Worm (Caenorhabditis elegans) whole organism, L1 larva: Measurements from ENCODE around the gene rin-1.
A peak's percentile ranks its signal among the peaks of the same experiment; 100 is the strongest.

Experiments used
- aha-1 ChIP-seq: fragments of 150-350 bp; optimal IDR thresholded peaks from 2 replicates; lab custom pipeline; 2014; ENCODE audit warnings: missing biosample characterization, missing genetic modification characterization
- aly-2 ChIP-seq: fragments of 150-350 bp; optimal IDR thresholded peaks from 2 replicates; lab custom pipeline; 2014; ENCODE audit warnings: missing biosample characterization, missing genetic modification characterization
- ama-1 ChIP-seq: fragments of 150-350 bp; optimal IDR thresholded peaks from 2 replicates; lab custom pipeline; 2014
- ceh-63 ChIP-seq: fragments of 200-800 bp; sonication (Bioruptor generic); optimal IDR thresholded peaks from 2 replicates; lab custom pipeline; 2018; ENCODE audit warnings: mild to moderate bottlenecking, missing genetic modification characterization, missing compliant biosample characterization
- ceh-8 ChIP-seq: fragments of 200-800 bp; sonication (Bioruptor generic); optimal IDR thresholded peaks from 2 replicates; lab custom pipeline; 2018; ENCODE audit warnings: mild to moderate bottlenecking, missing genetic modification characterization, moderate library complexity, missing compliant biosample characterization
- ceh-82 ChIP-seq, 3 experiments: fragments of 150-350 bp in 1 of 3; sonication (generic microtip) in 2 of 3; optimal IDR thresholded peaks; 2 replicates each; lab custom pipeline; 2014 to 2017; ENCODE audit warnings: missing biosample characterization in 3 of 3, missing genetic modification characterization in 3 of 3
- ces-1 ChIP-seq: fragments of 150-350 bp; optimal IDR thresholded peaks from 2 replicates; lab custom pipeline; 2014; ENCODE audit warnings: missing biosample characterization, missing genetic modification reagents, missing genetic modification characterization
- dpl-1 ChIP-seq, 3 experiments: fragments of 150-350 bp in 2 of 3; sonication (generic microtip) in 1 of 3; optimal IDR thresholded peaks; 2 replicates each; lab custom pipeline; 2014 to 2017; ENCODE audit warnings: missing biosample characterization in 3 of 3, missing genetic modification characterization in 3 of 3, missing genetic modification reagents in 3 of 3
- efl-1 ChIP-seq, 4 experiments: fragments of 150-350 bp; optimal IDR thresholded peaks in 3 of 4; peaks in 1 of 4; 1 replicate in 1 of 4; 2 replicates in 3 of 4; lab custom pipeline; 2014; ENCODE audit warnings: missing biosample characterization in 2 of 4, missing genetic modification characterization in 2 of 4, missing genetic modification reagents in 2 of 4
- efl-3 ChIP-seq: fragments of 200-800 bp; sonication (Bioruptor generic); optimal IDR thresholded peaks from 2 replicates; lab custom pipeline; 2018; ENCODE audit warnings: mild to moderate bottlenecking, missing genetic modification characterization, missing compliant biosample characterization
- egl-27 ChIP-seq, 2 experiments: fragments of 150-350 bp in 1 of 2; sonication (generic microtip); optimal IDR thresholded peaks; 3 replicates each; lab custom pipeline; 2017 to 2018; ENCODE audit warnings: missing biosample characterization in 2 of 2, missing genetic modification characterization in 2 of 2, missing genetic modification reagents in 2 of 2
- elt-2 ChIP-seq: sonication (generic microtip); optimal IDR thresholded peaks from 2 replicates; lab custom pipeline; 2016; ENCODE audit warnings: missing genetic modification characterization, mild to moderate bottlenecking, inconsistent platforms, missing compliant biosample characterization, missing genetic modification reagents
- fkh-10 ChIP-seq: sonication (generic microtip); optimal IDR thresholded peaks from 2 replicates; lab custom pipeline; 2017; ENCODE audit warnings: missing biosample characterization, missing genetic modification reagents, missing genetic modification characterization
- fkh-4 ChIP-seq: sonication (generic microtip); optimal IDR thresholded peaks from 2 replicates; lab custom pipeline; 2016; ENCODE audit warnings: missing compliant biosample characterization, missing genetic modification characterization, borderline replicate concordance
- fkh-8 ChIP-seq: sonication (generic microtip); optimal IDR thresholded peaks from 2 replicates; lab custom pipeline; 2016; ENCODE audit warnings: mild to moderate bottlenecking, missing genetic modification characterization, missing compliant biosample characterization
- hlh-17 ChIP-seq: fragments of 200-800 bp; sonication (Bioruptor generic); optimal IDR thresholded peaks from 2 replicates; lab custom pipeline; 2018; ENCODE audit warnings: missing genetic modification characterization, mild to moderate bottlenecking, missing compliant biosample characterization, moderate library complexity, borderline replicate concordance
- hlh-4 ChIP-seq: sonication (generic microtip); optimal IDR thresholded peaks from 2 replicates; lab custom pipeline; 2016; ENCODE audit warnings: mild to moderate bottlenecking, missing genetic modification characterization, missing compliant biosample characterization
- irx-1 ChIP-seq: sonication (generic microtip); optimal IDR thresholded peaks from 2 replicates; lab custom pipeline; 2016; ENCODE audit warnings: missing genetic modification characterization, missing compliant biosample characterization
- isw-1 ChIP-seq: fragments of 200-800 bp; sonication (Bioruptor generic); IDR thresholded peaks from 2 replicates; pipeline ENCODE4 v1.3.6; 2022; ENCODE audit warnings: missing genetic modification characterization, missing compliant biosample characterization
- lin-14 ChIP-seq: fragments of 200-800 bp; sonication (Bioruptor generic); optimal IDR thresholded peaks from 2 replicates; lab custom pipeline; 2018; ENCODE audit warnings: mild to moderate bottlenecking, missing genetic modification characterization, moderate library complexity, missing compliant biosample characterization
- lin-15B ChIP-seq: fragments of 150-350 bp; sonication (generic microtip); optimal IDR thresholded peaks from 3 replicates; lab custom pipeline; 2014; ENCODE audit warnings: missing biosample characterization, missing genetic modification characterization
- lin-35 ChIP-seq, 2 experiments: fragments of 150-350 bp; optimal IDR thresholded peaks; 2 replicates each; lab custom pipeline; 2014; ENCODE audit warnings: missing biosample characterization in 2 of 2, missing genetic modification characterization in 2 of 2, missing genetic modification reagents in 2 of 2
- lir-3 ChIP-seq: sonication (generic microtip); optimal IDR thresholded peaks from 2 replicates; lab custom pipeline; 2016; ENCODE audit warnings: mild to moderate bottlenecking, missing genetic modification characterization, moderate library complexity, missing compliant biosample characterization; ENCODE audit not compliant: poor library complexity
- mdl-1 ChIP-seq, 2 experiments: fragments of 150-350 bp; optimal IDR thresholded peaks; 2 replicates each; lab custom pipeline; 2014 to 2017; ENCODE audit warnings: missing biosample characterization in 2 of 2, missing genetic modification characterization in 2 of 2, inconsistent platforms in 1 of 2
- mef-2 ChIP-seq: fragments of 150-350 bp; optimal IDR thresholded peaks from 2 replicates; lab custom pipeline; 2014; ENCODE audit warnings: missing biosample characterization, missing genetic modification characterization
- nhr-11 ChIP-seq: fragments of 150-350 bp; optimal IDR thresholded peaks from 2 replicates; lab custom pipeline; 2014; ENCODE audit warnings: missing biosample characterization, missing genetic modification characterization
- nhr-12 ChIP-seq: sonication (generic microtip); optimal IDR thresholded peaks from 2 replicates; lab custom pipeline; 2017; ENCODE audit warnings: missing biosample characterization, missing genetic modification characterization
- nhr-20 ChIP-seq: sonication (generic microtip); optimal IDR thresholded peaks from 2 replicates; lab custom pipeline; 2016; ENCODE audit warnings: mild to moderate bottlenecking, missing genetic modification characterization, missing compliant biosample characterization
- nhr-237 ChIP-seq: fragments of 150-350 bp; optimal IDR thresholded peaks from 2 replicates; lab custom pipeline; 2014; ENCODE audit warnings: missing biosample characterization, missing genetic modification characterization
- nhr-71 ChIP-seq: sonication (generic microtip); optimal IDR thresholded peaks from 2 replicates; lab custom pipeline; 2016; ENCODE audit warnings: mild to moderate bottlenecking, missing genetic modification characterization, moderate library complexity, missing compliant biosample characterization
- nhr-76 ChIP-seq: sonication (generic microtip); optimal IDR thresholded peaks from 2 replicates; lab custom pipeline; 2017; ENCODE audit warnings: missing biosample characterization, missing genetic modification characterization
- nhr-84 ChIP-seq: sonication (generic microtip); optimal IDR thresholded peaks from 2 replicates; lab custom pipeline; 2017; ENCODE audit warnings: missing biosample characterization, missing genetic modification characterization
- nhr-85 ChIP-seq: sonication (generic microtip); peaks from one replicate; lab custom pipeline; 2016; ENCODE audit warnings: missing genetic modification characterization, inconsistent platforms, missing compliant biosample characterization
- rnt-1 ChIP-seq: sonication (generic microtip); optimal IDR thresholded peaks from 2 replicates; lab custom pipeline; 2016; ENCODE audit warnings: mild to moderate bottlenecking, missing genetic modification characterization, moderate library complexity, missing compliant biosample characterization
- snu-23 ChIP-seq: sonication (generic microtip); optimal IDR thresholded peaks from 2 replicates; lab custom pipeline; 2016; ENCODE audit warnings: missing genetic modification characterization, missing compliant biosample characterization
- unc-130 ChIP-seq: fragments of 150-350 bp; optimal IDR thresholded peaks from 2 replicates; lab custom pipeline; 2017; ENCODE audit warnings: missing biosample characterization, missing genetic modification characterization, inconsistent platforms
- unc-30 ChIP-seq: sonication (generic microtip); optimal IDR thresholded peaks from 2 replicates; lab custom pipeline; 2017; ENCODE audit warnings: missing biosample characterization, missing genetic modification characterization
- unc-98 ChIP-seq: fragments of 200-800 bp; sonication (Bioruptor generic); IDR thresholded peaks from 2 replicates; pipeline ENCODE4 v1.3.6; 2022; ENCODE audit warnings: missing genetic modification characterization, missing compliant biosample characterization
- vab-15 ChIP-seq: sonication (generic microtip); optimal IDR thresholded peaks from 2 replicates; lab custom pipeline; 2017; ENCODE audit warnings: missing genotype, mild to moderate bottlenecking, missing genetic modification characterization, missing compliant biosample characterization
- xbp-1 ChIP-seq: sonication (generic microtip); optimal IDR thresholded peaks from 2 replicates; lab custom pipeline; 2016; ENCODE audit warnings: missing genetic modification characterization, missing compliant biosample characterization
- ztf-4 ChIP-seq: fragments of 150-350 bp; optimal IDR thresholded peaks from 2 replicates; lab custom pipeline; 2014; ENCODE audit warnings: missing biosample characterization, missing genetic modification characterization

Gene rin-1

ce11 chrV:14833219-14833618 lies 17.8 kb upstream of the rin-1 start (continued):
- no peak for TF ChIP-seq vab-15 (tag; lab: Kevin White, UChicago)
- no peak for TF ChIP-seq aly-2 (tag; lab: Kevin White, UChicago)
- no peak for TF ChIP-seq unc-30
- TF ChIP-seq snu-23 (GFP tag; lab: Kevin White, UChicago), result peak; percentile 21
- TF ChIP-seq xbp-1 (tag; lab: Kevin White, UChicago), result no peak
- no peak for TF ChIP-seq nhr-11
- no peak for TF ChIP-seq elt-2 (tag; lab: Kevin White, UChicago)
- no peak for TF ChIP-seq ama-1 (lab: Kevin White, UChicago)
- TF ChIP-seq rnt-1 (tag; lab: Kevin White, UChicago), result no peak
- no peak for TF ChIP-seq lin-15B (tag; lab: Kevin White, UChicago)
- TF ChIP-seq nhr-85, result no peak
- no peak for TF ChIP-seq ztf-4 (tag; lab: Kevin White, UChicago)
- TF ChIP-seq aha-1 (tag; lab: Kevin White, UChicago), result no peak
- peak in 2 of 3 experiments; percentile 2 to 65 for TF ChIP-seq ceh-82 (tag; optimal IDR thresholded peaks at IDR 0.05; lab: Kevin White, UChicago)
- no peak for TF ChIP-seq nhr-76 (tag; lab: Kevin White, UChicago)
- TF ChIP-seq nhr-71, result peak; percentile 30
- no peak for TF ChIP-seq irx-1 (tag; lab: Kevin White, UChicago)
- TF ChIP-seq hlh-17 (GFP tag; lab: Kevin White, UChicago), result no peak
- TF ChIP-seq fkh-4 (tag; lab: Kevin White, UChicago), result no peak
- no peak for TF ChIP-seq egl-27 (tag; optimal IDR thresholded peaks at IDR 0.05; lab: Kevin White, UChicago)
- TF ChIP-seq unc-130 (tag; lab: Kevin White, UChicago), result no peak
- TF ChIP-seq nhr-12 (tag; lab: Kevin White, UChicago), result no peak

ce11 chrV:14832789-14833187 lies 17.4 kb upstream of the rin-1 start:
- TF ChIP-seq nhr-84 (tag; lab: Kevin White, UChicago) (no peak), isw-1 (no peak), elt-2 (tag; lab: Kevin White, UChicago) (no peak), ceh-63 (GFP tag; lab: Kevin White, UChicago) (no peak), nhr-71 (no peak), dpl-1 (GFP tag; optimal IDR thresholded peaks at IDR 0.05; lab: Kevin White, UChicago) (no peak), nhr-237 (no peak), hlh-4 (tag; lab: Kevin White, UChicago) (no peak), nhr-20 (tag; lab: Kevin White, UChicago) (no peak), mef-2 (tag; lab: Kevin White, UChicago) (no peak), ces-1 (no peak), lir-3 (tag; lab: Kevin White, UChicago) (no peak)
- TF ChIP-seq, all 84 proteins: peak for 0

- no peak for TF ChIP-seq ceh-8 (GFP tag; lab: Kevin White, UChicago)
- TF ChIP-seq efl-1 (optimal IDR thresholded peaks at IDR 0.05; lab: Kevin White, UChicago), result peak in 1 of 2 experiments; percentile 19
- peak; percentile 6 to 85 for TF ChIP-seq efl-1 (GFP tag; optimal IDR thresholded peaks at IDR 0.05 in 1 of 2; lab: Kevin White, UChicago)
- TF ChIP-seq fkh-8, result no peak
- peak; percentile 23 for TF ChIP-seq lin-14 (GFP tag; lab: Kevin White, UChicago)
- peak in 1 of 3 experiments; percentile 26 for TF ChIP-seq ceh-82 (tag; optimal IDR thresholded peaks at IDR 0.05; lab: Kevin White, UChicago)
- peak in 1 of 3 experiments; percentile 5 for TF ChIP-seq dpl-1 (GFP tag; optimal IDR thresholded peaks at IDR 0.05; lab: Kevin White, UChicago)
- TF ChIP-seq efl-3 (GFP tag; lab: Kevin White, UChicago), result no peak
- TF ChIP-seq unc-98 (GFP tag; lab: Robert Waterston, UW), result no peak
- TF ChIP-seq fkh-10 (GFP tag; lab: Kevin White, UChicago), result peak; percentile 59
- TF ChIP-seq mdl-1 (tag; optimal IDR thresholded peaks at IDR 0.05; lab: Kevin White, UChicago), result no peak
- peak in 1 of 2 experiments; percentile 7 for TF ChIP-seq lin-35 (GFP tag; optimal IDR thresholded peaks at IDR 0.05; lab: Kevin White, UChicago)
Measured at ce11 chrV:14832121-14832788, 16.9 kb upstream of the rin-1 start.
